Fruit fly (Drosophila melanogaster): ENCODE results near the gene CycK.
A peak's percentile ranks its signal among the peaks of the same experiment; 100 is the strongest.

Gene CycK

dm6 chr2L:22168559-22169027, 38.7 kb upstream of the CycK start (continued):
- TF ChIP-seq grn (GFP tag; optimal IDR thresholded peaks at IDR 0.05) (no peak), CG8290 (GFP tag; optimal IDR thresholded peaks at IDR 0.05) (no peak), CG8290 (tag; optimal IDR thresholded peaks at IDR 0.05) (peak in 1 of 2 experiments; percentile 35), nom (GFP tag; optimal IDR thresholded peaks at IDR 0.05) (peak; percentile 10), pzg (GFP tag; optimal IDR thresholded peaks at IDR 0.05) (peak; percentile 28), CG12659 (GFP tag; optimal IDR thresholded peaks at IDR 0.05) (peak; percentile 59), CG7987 (GFP tag; optimal IDR thresholded peaks at IDR 0.05) (no peak), Xrp1 (GFP tag; IDR thresholded peaks at IDR 0.05) (0 out of 2 replicates have a peak, but pooled peaks have one; percentile 21), CG15073 (GFP tag; optimal IDR thresholded peaks at IDR 0.05) (no peak), Bgb (GFP tag; IDR thresholded peaks at IDR 0.05; ENCODE audit: partially characterized antibody) (peak; percentile 9; the same call in 1 of the 2 replicates), CG3847 (GFP tag; IDR thresholded peaks at IDR 0.05) (peak; percentile 58), CG4617 (GFP tag; optimal IDR thresholded peaks at IDR 0.05; ENCODE audit: borderline replicate concordance) (peak; percentile 73), crp (GFP tag; optimal IDR thresholded peaks at IDR 0.05) (no peak), CG15479 (GFP tag; optimal IDR thresholded peaks at IDR 0.05) (peak; percentile 72), stwl (tag; optimal IDR thresholded peaks at IDR 0.05) (peak; percentile 62), unpg (GFP tag; optimal IDR thresholded peaks at IDR 0.05) (no peak), gro (GFP tag; optimal IDR thresholded peaks at IDR 0.05) (peak; percentile 53), CG17328 (GFP tag; IDR thresholded peaks at IDR 0.05) (peak; percentile 16; the same call in 1 of the 2 replicates), Chrac-16 (GFP tag; optimal IDR thresholded peaks at IDR 0.05) (no peak), CHES-1-like (GFP tag; optimal IDR thresholded peaks at IDR 0.05) (peak; percentile 46), zen2 (GFP tag; IDR thresholded peaks at IDR 0.05; ENCODE audit: partially characterized antibody) (no peak), CG11723 (GFP tag; optimal IDR thresholded peaks at IDR 0.05) (peak; percentile 18), sqz (GFP tag; optimal IDR thresholded peaks at IDR 0.05) (peak; percentile 15), Pdp1 (GFP tag; optimal IDR thresholded peaks at IDR 0.05) (peak in 1 of 2 experiments; percentile 14), eve (GFP tag; optimal IDR thresholded peaks at IDR 0.05) (peak in 1 of 2 experiments; percentile 85), pho (GFP tag; optimal IDR thresholded peaks at IDR 0.05) (peak; percentile 3), CG15601 (tag; optimal IDR thresholded peaks at IDR 0.05) (no peak), HHEX (GFP tag; optimal IDR thresholded peaks at IDR 0.05) (no peak), CG10267 (tag; optimal IDR thresholded peaks at IDR 0.05) (peak; percentile 91), CG4424 (GFP tag; optimal IDR thresholded peaks at IDR 0.05) (no peak), CG1832 (GFP tag; optimal IDR thresholded peaks at IDR 0.05) (peak; percentile 51), sob (GFP tag; IDR thresholded peaks at IDR 0.05) (peak; percentile 50), MBD-R2 (GFP tag; IDR thresholded peaks at IDR 0.05) (peak; percentile 36; the same call in 1 of the 2 replicates), klu (GFP tag; IDR thresholded peaks at IDR 0.05) (no peak), CG17912 (GFP tag; optimal IDR thresholded peaks at IDR 0.05) (peak; percentile 38), CG34376 (GFP tag; optimal IDR thresholded peaks at IDR 0.05) (peak; percentile 44), MESR4 (GFP tag; optimal IDR thresholded peaks at IDR 0.05) (peak; percentile 90), CG9609 (GFP tag; optimal IDR thresholded peaks at IDR 0.05) (peak; percentile 5), cad (GFP tag; optimal IDR thresholded peaks at IDR 0.05) (no peak), Sox100B (GFP tag; optimal IDR thresholded peaks at IDR 0.05) (peak; percentile 30), sens (GFP tag) (peak; percentile 53), chn (GFP tag; optimal IDR thresholded peaks at IDR 0.05) (peak; percentile 43), CG2120 (GFP tag; optimal IDR thresholded peaks at IDR 0.05) (peak; percentile 9), dpn (GFP tag; optimal IDR thresholded peaks at IDR 0.05) (peak in 1 of 2 experiments; percentile 7), CG1792 (GFP tag; optimal IDR thresholded peaks at IDR 0.05) (peak; percentile 26), CG34224 (GFP tag; IDR thresholded peaks at IDR 0.05; ENCODE audit: partially characterized antibody) (peak; percentile 31; the same call in 1 of the 3 replicates), Ets65A (GFP tag) (peak; percentile 72), CG32767 (GFP tag; IDR thresholded peaks at IDR 0.05) (peak; percentile 92), CG33213 (GFP tag; optimal IDR thresholded peaks at IDR 0.05) (peak; percentile 12), fu2 (GFP tag; optimal IDR thresholded peaks at IDR 0.05) (peak; percentile 39)
